Worm (Caenorhabditis elegans): ENCODE data around the gene set-15.

- TF ChIP-seq aptf-2 (GFP tag; conservative IDR thresholded peaks at IDR 0.05) (no peak), F57C9.4 (tag; optimal IDR thresholded peaks at IDR 0.05) (no peak), madf-10 (tag; optimal IDR thresholded peaks at IDR 0.05) (no peak), lin-40 (tag; optimal IDR thresholded peaks at IDR 0.05) (no peak), let-526 (GFP tag; IDR thresholded peaks at IDR 0.05) (no peak), lag-1 (GFP tag; IDR thresholded peaks at IDR 0.05) (no peak), hsf-1 (GFP tag; IDR thresholded peaks at IDR 0.05) (no peak), dpl-1 (GFP tag; optimal IDR thresholded peaks at IDR 0.05) (no peak)
Observed at ce11 chrIV:4737258-4737657, 42.8 kb downstream of the set-15 start, which contains the start of gene fbxb-78.

All from whole organism, young adult.